Fruit fly (Drosophila melanogaster) whole organism, embryonic: ENCODE results near the gene inaF-B.
A peak's percentile ranks its signal among the peaks of the same experiment; 100 is the strongest.

Experiments used
- Atf3 ChIP-seq: fragments of 200-800 bp; sonication (Bioruptor generic); optimal IDR thresholded peaks from 3 replicates; lab custom pipeline; 2016; ENCODE audit warnings: missing biosample characterization, missing genetic modification characterization
- BtbVII ChIP-seq: fragments of 200-800 bp; sonication (Bioruptor generic); optimal IDR thresholded peaks from 3 replicates; lab custom pipeline; 2017; ENCODE audit warnings: missing biosample characterization, mild to moderate bottlenecking, missing genetic modification characterization
- CG10979 ChIP-seq: fragments of 200-800 bp; sonication (Bioruptor generic); optimal IDR thresholded peaks from 2 replicates; lab custom pipeline; 2018; ENCODE audit warnings: missing biosample characterization, mild to moderate bottlenecking, missing genetic modification characterization, moderate library complexity
- CG11085 ChIP-seq: fragments of 200-800 bp; sonication (Bioruptor generic); IDR thresholded peaks from 2 replicates; pipeline ENCODE4 v1.3.6; 2022; ENCODE audit warnings: missing biosample characterization, missing genetic modification characterization
- CG11247 ChIP-seq: fragments of 200-800 bp; sonication (Bioruptor generic); IDR thresholded peaks from 2 replicates; pipeline ENCODE4 v1.3.6; 2022; ENCODE audit warnings: missing biosample characterization, missing genetic modification characterization
- CG11456 ChIP-seq: fragments of 200-800 bp; sonication (Bioruptor generic); IDR thresholded peaks from 3 replicates; pipeline ENCODE4 v1.3.6; 2022; ENCODE audit warnings: missing biosample characterization, missing genetic modification characterization
- CG1233 ChIP-seq: fragments of 200-800 bp; sonication (Bioruptor generic); optimal IDR thresholded peaks from 4 replicates; lab custom pipeline; 2018; ENCODE audit warnings: missing biosample characterization, mild to moderate bottlenecking, missing genetic modification characterization
- CG12391 ChIP-seq: fragments of 200-800 bp; sonication (Bioruptor generic); optimal IDR thresholded peaks from 3 replicates; lab custom pipeline; 2018; ENCODE audit warnings: missing biosample characterization, mild to moderate bottlenecking, missing genetic modification characterization, moderate library complexity
- CG12769 ChIP-seq: fragments of 200-800 bp; sonication (Bioruptor generic); optimal IDR thresholded peaks from 2 replicates; lab custom pipeline; 2019; ENCODE audit warnings: missing biosample characterization, mild to moderate bottlenecking, missing genetic modification characterization, moderate library complexity
- CG13624 ChIP-seq: fragments of 200-800 bp; sonication (Bioruptor generic); optimal IDR thresholded peaks from 2 replicates; lab custom pipeline; 2016; ENCODE audit warnings: missing biosample characterization, missing genetic modification characterization
- CG16779 ChIP-seq: fragments of 200-800 bp; sonication (Bioruptor generic); IDR thresholded peaks from 2 replicates; pipeline ENCODE4 v1.3.6; 2022; ENCODE audit warnings: missing biosample characterization, missing genetic modification characterization
- CG3281 ChIP-seq: fragments of 200-800 bp; sonication (Bioruptor generic); optimal IDR thresholded peaks from 3 replicates; lab custom pipeline; 2017; ENCODE audit warnings: missing biosample characterization, mild to moderate bottlenecking, missing genetic modification characterization
- CG33557 ChIP-seq: fragments of 200-800 bp; sonication (Bioruptor generic); optimal IDR thresholded peaks from 2 replicates; lab custom pipeline; 2019; ENCODE audit warnings: missing biosample characterization, mild to moderate bottlenecking, missing genetic modification characterization, moderate library complexity
- CG5245 ChIP-seq: fragments of 200-800 bp; sonication (Bioruptor generic); optimal IDR thresholded peaks from 3 replicates; lab custom pipeline; 2016; ENCODE audit warnings: missing biosample characterization, missing genetic modification characterization
- CG7271 ChIP-seq: fragments of 200-800 bp; sonication (Bioruptor generic); optimal IDR thresholded peaks from 2 replicates; lab custom pipeline; 2018; ENCODE audit warnings: missing biosample characterization, mild to moderate bottlenecking, missing genetic modification characterization, moderate library complexity
- CG7372 ChIP-seq: fragments of 200-800 bp; sonication (Bioruptor generic); IDR thresholded peaks from 2 replicates; pipeline ENCODE4 v1.3.6; 2022; ENCODE audit warnings: missing biosample characterization, missing genetic modification characterization
- CG7928 ChIP-seq: fragments of 200-800 bp; sonication (Bioruptor generic); optimal IDR thresholded peaks from 2 replicates; lab custom pipeline; 2017; ENCODE audit warnings: missing biosample characterization, mild to moderate bottlenecking, missing genetic modification characterization
- CG7987 ChIP-seq: fragments of 200-800 bp; sonication (Bioruptor generic); optimal IDR thresholded peaks from 2 replicates; lab custom pipeline; 2018; ENCODE audit warnings: missing biosample characterization, mild to moderate bottlenecking, missing genetic modification characterization, moderate library complexity
- CG8765 ChIP-seq: fragments of 200-800 bp; sonication (Bioruptor generic); IDR thresholded peaks from 2 replicates; pipeline ENCODE4 v1.3.6; 2022; ENCODE audit warnings: missing biosample characterization, missing genetic modification characterization
- CG8924 ChIP-seq: fragments of 200-800 bp; optimal IDR thresholded peaks from 3 replicates; lab custom pipeline; 2019; ENCODE audit warnings: missing biosample characterization, mild to moderate bottlenecking, missing genetic modification characterization, moderate library complexity
- CG9437 ChIP-seq: fragments of 200-800 bp; sonication (Bioruptor generic); optimal IDR thresholded peaks from 2 replicates; lab custom pipeline; 2018; ENCODE audit warnings: missing biosample characterization, mild to moderate bottlenecking, missing genetic modification characterization
- CG9817 ChIP-seq: fragments of 200-800 bp; sonication (Bioruptor generic); optimal IDR thresholded peaks from 2 replicates; lab custom pipeline; 2018; ENCODE audit warnings: missing biosample characterization, mild to moderate bottlenecking, missing genetic modification characterization, moderate library complexity
- Dek ChIP-seq: fragments of 200-800 bp; sonication (Bioruptor generic); optimal IDR thresholded peaks from 3 replicates; lab custom pipeline; 2019; ENCODE audit warnings: missing biosample characterization, mild to moderate bottlenecking, missing genetic modification characterization, moderate library complexity
- Dfd ChIP-seq, 2 experiments: fragments of >200 bp; optimal IDR thresholded peaks; 2 replicates each; lab custom pipeline; 2017; ENCODE audit warnings: missing biosample characterization in 2 of 2, missing genetic modification characterization in 2 of 2
- Dref ChIP-seq: fragments of 200-800 bp; sonication (Bioruptor generic); IDR thresholded peaks from 2 replicates; pipeline ENCODE4 v1.3.6; 2022; ENCODE audit warnings: missing biosample characterization, missing genetic modification characterization
- Gsc ChIP-seq: fragments of 200-800 bp; sonication (Bioruptor generic); IDR thresholded peaks from 2 replicates; pipeline ENCODE4 v1.3.6; 2022; ENCODE audit warnings: missing biosample characterization, missing genetic modification characterization
- HLH54F ChIP-seq: fragments of 200-800 bp; sonication (Bioruptor generic); optimal IDR thresholded peaks from 3 replicates; lab custom pipeline; 2016; ENCODE audit warnings: missing biosample characterization, missing genetic modification characterization
- Hr78 ChIP-seq, 2 experiments: fragments of 200-800 bp in 1 of 2; fragments of >200 bp in 1 of 2; sonication (Bioruptor generic) in 1 of 2; optimal IDR thresholded peaks; 2 replicates each; lab custom pipeline; 2017 to 2019; ENCODE audit warnings: missing biosample characterization in 2 of 2, missing genetic modification characterization in 2 of 2, mild to moderate bottlenecking in 1 of 2, moderate library complexity in 1 of 2
- MESR4 ChIP-seq: fragments of 200-800 bp; sonication (Bioruptor generic); optimal IDR thresholded peaks from 2 replicates; lab custom pipeline; 2018; ENCODE audit warnings: missing biosample characterization, mild to moderate bottlenecking, missing genetic modification characterization, moderate library complexity
- Myb ChIP-seq: fragments of 200-800 bp; sonication (Bioruptor generic); optimal IDR thresholded peaks from 2 replicates; lab custom pipeline; 2016; ENCODE audit warnings: missing biosample characterization, missing genetic modification characterization
- NfI ChIP-seq: fragments of 200-800 bp; sonication (Bioruptor generic); optimal IDR thresholded peaks from 3 replicates; lab custom pipeline; 2018; ENCODE audit warnings: missing biosample characterization, mild to moderate bottlenecking, missing genetic modification characterization, moderate library complexity
- Sry-δ ChIP-seq: fragments of 200-800 bp; sonication (Bioruptor generic); optimal IDR thresholded peaks from 2 replicates; lab custom pipeline; 2016; ENCODE audit warnings: missing biosample characterization, missing genetic modification characterization
- Ssrp ChIP-seq: fragments of 200-800 bp; sonication (Bioruptor generic); optimal IDR thresholded peaks from 2 replicates; lab custom pipeline; 2018; ENCODE audit warnings: missing biosample characterization, mild to moderate bottlenecking, missing genetic modification characterization, moderate library complexity
- Vsx1 ChIP-seq: fragments of 200-800 bp; sonication (Bioruptor generic); optimal IDR thresholded peaks from 2 replicates; lab custom pipeline; 2017; ENCODE audit warnings: missing biosample characterization, mild to moderate bottlenecking, missing genetic modification characterization, missing genetic modification reagents
- ab ChIP-seq: fragments of 200-800 bp; sonication (Bioruptor generic); optimal IDR thresholded peaks from 2 replicates; lab custom pipeline; 2016; ENCODE audit warnings: missing biosample characterization, missing genetic modification characterization
- crp ChIP-seq, 2 experiments: fragments of 200-800 bp; sonication (Bioruptor generic); optimal IDR thresholded peaks; 2 replicates in 1 of 2; 3 replicates in 1 of 2; lab custom pipeline; 2017; ENCODE audit warnings: missing biosample characterization in 2 of 2, missing genetic modification characterization in 2 of 2, mild to moderate bottlenecking in 1 of 2, moderate library complexity in 1 of 2
- danr ChIP-seq: fragments of 200-800 bp; sonication (Bioruptor generic); IDR thresholded peaks from 2 replicates; pipeline ENCODE4 v1.3.6; 2022; ENCODE audit warnings: missing biosample characterization, missing genetic modification characterization
- grn ChIP-seq: fragments of 200-800 bp; sonication (Bioruptor generic); optimal IDR thresholded peaks from 3 replicates; lab custom pipeline; 2017; ENCODE audit warnings: missing biosample characterization, missing genetic modification characterization
- gt ChIP-seq: fragments of 200-800 bp; sonication (Bioruptor generic); IDR thresholded peaks from 2 replicates; pipeline ENCODE4 v1.3.6; 2022; ENCODE audit warnings: missing biosample characterization, missing genetic modification characterization
- hb ChIP-seq: fragments of 200-800 bp; sonication (Bioruptor generic); IDR thresholded peaks from 3 replicates; pipeline ENCODE4 v1.3.6; 2022; ENCODE audit warnings: missing biosample characterization, missing genetic modification characterization; ENCODE audit not compliant: partially characterized antibody
- hth ChIP-seq: fragments of >200 bp; optimal IDR thresholded peaks from 2 replicates; lab custom pipeline; 2017; ENCODE audit warnings: inconsistent platforms
- jigr1 ChIP-seq: fragments of 200-800 bp; sonication (Bioruptor generic); IDR thresholded peaks from 3 replicates; pipeline ENCODE4 v1.3.6; 2022; ENCODE audit warnings: missing biosample characterization, missing genetic modification characterization
- kni ChIP-seq: fragments of 200-800 bp; sonication (Bioruptor generic); optimal IDR thresholded peaks from 3 replicates; lab custom pipeline; 2017; ENCODE audit warnings: mild to moderate bottlenecking, missing biosample characterization, missing genetic modification reagents, missing genetic modification characterization
- lab ChIP-seq: fragments of 200-800 bp; sonication (Bioruptor generic); optimal IDR thresholded peaks from 3 replicates; lab custom pipeline; 2017; ENCODE audit warnings: missing biosample characterization, missing genetic modification characterization, mild to moderate bottlenecking, moderate library complexity, missing genetic modification reagents
- mirr ChIP-seq: fragments of 200-800 bp; sonication (Bioruptor generic); optimal IDR thresholded peaks from 3 replicates; lab custom pipeline; 2018; ENCODE audit warnings: missing biosample characterization, mild to moderate bottlenecking, missing genetic modification characterization
- pfk ChIP-seq: fragments of 200-800 bp; sonication (Bioruptor generic); optimal IDR thresholded peaks from 2 replicates; lab custom pipeline; 2018; ENCODE audit warnings: missing biosample characterization, mild to moderate bottlenecking, missing genetic modification characterization, moderate library complexity
- pita ChIP-seq: fragments of 200-800 bp; sonication (Bioruptor generic); optimal IDR thresholded peaks from 2 replicates; lab custom pipeline; 2017; ENCODE audit warnings: missing biosample characterization, mild to moderate bottlenecking, missing genetic modification characterization
- pum ChIP-seq: fragments of 200-800 bp; sonication (Bioruptor generic); optimal IDR thresholded peaks from 2 replicates; lab custom pipeline; 2016; ENCODE audit warnings: missing biosample characterization, missing genetic modification characterization
- wdn ChIP-seq: fragments of 200-800 bp; sonication (Bioruptor generic); IDR thresholded peaks from 2 replicates; pipeline ENCODE4 v1.3.6; 2022; ENCODE audit warnings: missing biosample characterization, missing genetic modification characterization

Gene inaF-B

dm6 chrX:11694959-11695882 is 37.3 kb downstream of the inaF-B start, which contains the start of gene PhKgamma (continued):
- TF ChIP-seq kni (GFP tag; lab: Kevin White, UChicago) (peak; percentile 77), CG12391 (tag; lab: Kevin White, UChicago) (peak; percentile 46), NfI (no peak), CG9817 (tag; lab: Kevin White, UChicago) (peak; percentile 30), gt (GFP tag; lab: Robert Waterston, UW) (no peak), pum (GFP tag; lab: Kevin White, UChicago) (no peak), hb (GFP tag; lab: Robert Waterston, UW) (peak; percentile 80), Atf3 (GFP tag; lab: Kevin White, UChicago) (no peak), wdn (GFP tag; lab: Robert Waterston, UW) (no peak), Myb (GFP tag; lab: Kevin White, UChicago) (peak; percentile 91), CG9437 (GFP tag; lab: Kevin White, UChicago) (no peak), Dek (tag; lab: Kevin White, UChicago) (no peak), crp (GFP tag; optimal IDR thresholded peaks at IDR 0.05; lab: Kevin White, UChicago) (no peak), CG33557 (no peak), Sry-δ (peak; percentile 98), CG11085 (GFP tag; lab: Robert Waterston, UW) (no peak), CG8765 (no peak), CG13624 (GFP tag; lab: Kevin White, UChicago) (peak; percentile 70), Hr78 (GFP tag; optimal IDR thresholded peaks at IDR 0.05; lab: Kevin White, UChicago) (peak in 1 of 2 experiments; percentile 12), mirr (GFP tag; lab: Kevin White, UChicago) (no peak), pita (GFP tag; lab: Kevin White, UChicago) (peak; percentile 98), Gsc (GFP tag; lab: Robert Waterston, UW) (no peak), Ssrp (tag; lab: Kevin White, UChicago) (no peak), lab (GFP tag; lab: Kevin White, UChicago) (no peak), CG7372 (GFP tag; lab: Robert Waterston, UW) (no peak), CG8924 (tag; lab: Kevin White, UChicago) (peak; percentile 53), danr (GFP tag; lab: Robert Waterston, UW) (no peak), CG12769 (tag; lab: Kevin White, UChicago) (no peak), CG5245 (GFP tag; lab: Kevin White, UChicago) (no peak), grn (GFP tag; lab: Kevin White, UChicago) (peak; percentile 3), CG7987 (no peak), CG11247 (GFP tag; lab: Robert Waterston, UW) (no peak), CG10979 (no peak), CG3281 (peak; percentile 4), Vsx1 (no peak), BtbVII (GFP tag; lab: Kevin White, UChicago) (no peak), CG16779 (no peak), HLH54F (GFP tag; lab: Kevin White, UChicago) (no peak), jigr1 (GFP tag; lab: Robert Waterston, UW) (no peak), MESR4 (GFP tag; lab: Kevin White, UChicago) (peak; percentile 92), Dfd (GFP tag; optimal IDR thresholded peaks at IDR 0.05; lab: Kevin White, UChicago) (no peak), CG7271 (tag; lab: Kevin White, UChicago) (no peak), ab (no peak), CG11456 (GFP tag; lab: Robert Waterston, UW) (no peak), Dref (GFP tag; lab: Robert Waterston, UW) (peak; percentile 98), CG7928 (peak; percentile 93), CG1233 (GFP tag; lab: Kevin White, UChicago) (no peak), pfk (no peak), hth (lab: Kevin White, UChicago) (no peak)
